Worm (Caenorhabditis elegans): Measurements from ENCODE around the gene F29G9.1.

DNA sequence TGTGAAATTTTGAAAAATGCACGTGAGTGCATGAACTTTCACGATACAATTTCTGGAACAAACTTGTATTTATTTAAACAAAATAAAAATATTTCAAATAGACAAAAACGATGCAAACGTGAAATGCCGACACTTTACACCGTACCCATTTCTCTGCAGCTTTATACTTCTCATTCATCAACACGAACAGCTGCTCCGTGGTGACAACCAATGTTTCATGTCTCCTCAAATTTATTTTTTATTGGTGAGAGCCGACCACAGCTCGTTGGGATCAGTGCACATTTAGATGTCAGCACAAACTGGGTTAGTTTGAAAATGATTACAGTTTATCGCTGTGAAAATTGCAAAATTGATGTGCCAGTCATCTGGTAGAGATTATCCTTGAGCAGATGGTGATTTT is 43.3 kb upstream of the F29G9.1 start:
- TF ChIP-seq klf-2 (GFP tag; conservative IDR thresholded peaks at IDR 0.05): no peak
- no peak for TF ChIP-seq T22C8.4 (GFP tag; IDR thresholded peaks at IDR 0.05)
